Fruit fly (Drosophila melanogaster): ENCODE data around the gene CheB93b.

- TF ChIP-seq CG8478 (optimal IDR thresholded peaks at IDR 0.05), result no peak
- TF ChIP-seq CTCF (optimal IDR thresholded peaks at IDR 0.05), result no peak
Observed at dm6 chr3R:21392221-21392620, 16.7 kb upstream of the CheB93b start.

All from S2 (cell line).